Fruit fly (Drosophila melanogaster): ENCODE data around the gene beg.
A peak's percentile ranks its signal among the peaks of the same experiment; 100 is the strongest.

Gene beg

DNA sequence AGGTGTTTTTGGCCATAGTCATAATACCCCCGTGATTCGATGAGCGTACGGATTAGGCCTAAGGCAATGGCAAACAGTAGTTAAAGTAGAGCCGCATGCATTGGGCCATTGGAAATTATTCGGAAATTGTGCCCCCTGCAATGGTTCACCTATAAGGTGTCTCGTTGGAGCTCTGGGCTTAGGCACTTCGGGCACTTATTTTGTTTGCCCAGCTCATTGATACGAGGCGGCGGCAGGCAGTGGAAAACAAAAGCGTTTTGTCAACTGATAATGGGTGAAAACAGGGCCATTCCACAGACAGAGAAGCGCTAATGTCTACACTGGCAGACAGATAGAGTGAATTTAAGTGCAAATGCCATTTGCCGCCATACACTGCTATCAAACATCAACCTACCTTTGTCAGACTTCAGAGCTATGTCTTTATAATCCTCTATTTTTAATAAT lies 29.2 kb upstream of the beg start (continued):
- peak; percentile 11; the same call in 1 of the 3 replicates for TF ChIP-seq B-H1 (GFP tag; IDR thresholded peaks at IDR 0.05)
- TF ChIP-seq ttk (GFP tag; IDR thresholded peaks at IDR 0.05), result peak; percentile 24; the same call in 1 of the 2 replicates
- TF ChIP-seq CG30431 (GFP tag; optimal IDR thresholded peaks at IDR 0.05), result no peak
- TF ChIP-seq Antp (GFP tag; optimal IDR thresholded peaks at IDR 0.05), result peak; percentile 10
- TF ChIP-seq HmgZ (tag; optimal IDR thresholded peaks at IDR 0.05), result peak; percentile 15
- TF ChIP-seq Stat92E (GFP tag; optimal IDR thresholded peaks at IDR 0.05), result no peak
- no peak for TF ChIP-seq Mad (GFP tag; optimal IDR thresholded peaks at IDR 0.05)
- TF ChIP-seq CG7928 (GFP tag; optimal IDR thresholded peaks at IDR 0.05), result peak; percentile 14
- 0 out of 2 replicates have a peak, but pooled peaks have one; percentile 25 for TF ChIP-seq cas (GFP tag; IDR thresholded peaks at IDR 0.05)
- TF ChIP-seq fd96Cb (tag; optimal IDR thresholded peaks at IDR 0.05), result no peak
- peak; percentile 40 for TF ChIP-seq CG7987 (GFP tag; optimal IDR thresholded peaks at IDR 0.05)
- 0 out of 2 replicates have a peak, but pooled peaks have one; percentile 31 for TF ChIP-seq Ptx1 (GFP tag; IDR thresholded peaks at IDR 0.05)
- TF ChIP-seq CG11456 (GFP tag; IDR thresholded peaks at IDR 0.05), result peak; percentile 28; the same call in 1 of the 3 replicates
- peak; percentile 20 for TF ChIP-seq cwo (GFP tag; optimal IDR thresholded peaks at IDR 0.05)
- 0 out of 3 replicates have a peak, but pooled peaks have one; percentile 21 for TF ChIP-seq zfh1 (GFP tag; IDR thresholded peaks at IDR 0.05)
- TF ChIP-seq CG6689 (GFP tag; IDR thresholded peaks at IDR 0.05), result no peak
- TF ChIP-seq sens (GFP tag), result peak; percentile 75
- TF ChIP-seq CG34376 (GFP tag; optimal IDR thresholded peaks at IDR 0.05), result peak; percentile 23
- 0 out of 2 replicates have a peak, but pooled peaks have one; percentile 32 for TF ChIP-seq CG3847 (GFP tag; IDR thresholded peaks at IDR 0.05)
- peak; percentile 30 for TF ChIP-seq CG10543 (GFP tag; optimal IDR thresholded peaks at IDR 0.05)
- TF ChIP-seq CG32532 (GFP tag; IDR thresholded peaks at IDR 0.05), result peak; percentile 41; the same call in 1 of the 2 replicates
- TF ChIP-seq prd (optimal IDR thresholded peaks at IDR 0.05), result no peak
- 0 out of 3 replicates have a peak, but pooled peaks have one; percentile 21 for TF ChIP-seq prd (GFP tag; IDR thresholded peaks at IDR 0.05)
- 0 out of 2 replicates have a peak, but pooled peaks have one; percentile 19 for TF ChIP-seq danr (GFP tag; IDR thresholded peaks at IDR 0.05)
- no peak for TF ChIP-seq CG8290 (GFP tag; optimal IDR thresholded peaks at IDR 0.05)
- TF ChIP-seq CG8290 (tag; optimal IDR thresholded peaks at IDR 0.05), result peak in 1 of 2 experiments; percentile 21
- TF ChIP-seq H2.0 (GFP tag; IDR thresholded peaks at IDR 0.05), result no peak
- TF ChIP-seq dysf (GFP tag; IDR thresholded peaks at IDR 0.05), result peak; percentile 46; the same call in 2 of the 3 replicates
- peak; percentile 17; the same call in 1 of the 2 replicates for TF ChIP-seq Ada2b (GFP tag; IDR thresholded peaks at IDR 0.05)
- 0 out of 2 replicates have a peak, but pooled peaks have one; percentile 17 for TF ChIP-seq CG16779 (GFP tag; IDR thresholded peaks at IDR 0.05)
- no peak for TF ChIP-seq zf30C (GFP tag; optimal IDR thresholded peaks at IDR 0.05)
- 0 out of 2 replicates have a peak, but pooled peaks have one; percentile 42 for TF ChIP-seq vvl (GFP tag; IDR thresholded peaks at IDR 0.05)
- TF ChIP-seq schlank (tag; optimal IDR thresholded peaks at IDR 0.05), result peak; percentile 13
- TF ChIP-seq Abd-B (GFP tag; optimal IDR thresholded peaks at IDR 0.05), result peak; percentile 22
- peak; percentile 66 for TF ChIP-seq mirr (GFP tag; optimal IDR thresholded peaks at IDR 0.05)
- peak; percentile 24 for TF ChIP-seq caup (GFP tag; optimal IDR thresholded peaks at IDR 0.05; ENCODE audit: severe bottlenecking)
- peak; percentile 51 for TF ChIP-seq kni (GFP tag; optimal IDR thresholded peaks at IDR 0.05)
- peak; percentile 60 for TF ChIP-seq row (GFP tag; IDR thresholded peaks at IDR 0.05)
- peak; percentile 6 for TF ChIP-seq salm (tag; optimal IDR thresholded peaks at IDR 0.05)
- peak; percentile 40 for TF ChIP-seq Rfx (GFP tag; IDR thresholded peaks at IDR 0.05)
- peak; percentile 9 for TF ChIP-seq wek (GFP tag; optimal IDR thresholded peaks at IDR 0.05)
- 0 out of 2 replicates have a peak, but pooled peaks have one; percentile 15 for TF ChIP-seq stc (GFP tag; IDR thresholded peaks at IDR 0.05)
- peak; percentile 2 for TF ChIP-seq Asciz (GFP tag; optimal IDR thresholded peaks at IDR 0.05)
- TF ChIP-seq trem (tag; optimal IDR thresholded peaks at IDR 0.05), result no peak
- TF ChIP-seq CG1647 (GFP tag; optimal IDR thresholded peaks at IDR 0.05), result no peak
- TF ChIP-seq BtbVII (GFP tag; optimal IDR thresholded peaks at IDR 0.05), result peak; percentile 12
- TF ChIP-seq Aef1 (GFP tag; IDR thresholded peaks at IDR 0.05), result peak; percentile 41; the same call in 1 of the 3 replicates
- TF ChIP-seq Bdp1 (GFP tag; optimal IDR thresholded peaks at IDR 0.05), result peak; percentile 4
- TF ChIP-seq Med (GFP tag), result peak; percentile 79
- TF ChIP-seq Pdp1 (GFP tag; optimal IDR thresholded peaks at IDR 0.05), result peak in 1 of 2 experiments; percentile 8

All from whole organism, embryonic.